Worm (Caenorhabditis elegans): ENCODE data around the gene C33C12.4.

DNA sequence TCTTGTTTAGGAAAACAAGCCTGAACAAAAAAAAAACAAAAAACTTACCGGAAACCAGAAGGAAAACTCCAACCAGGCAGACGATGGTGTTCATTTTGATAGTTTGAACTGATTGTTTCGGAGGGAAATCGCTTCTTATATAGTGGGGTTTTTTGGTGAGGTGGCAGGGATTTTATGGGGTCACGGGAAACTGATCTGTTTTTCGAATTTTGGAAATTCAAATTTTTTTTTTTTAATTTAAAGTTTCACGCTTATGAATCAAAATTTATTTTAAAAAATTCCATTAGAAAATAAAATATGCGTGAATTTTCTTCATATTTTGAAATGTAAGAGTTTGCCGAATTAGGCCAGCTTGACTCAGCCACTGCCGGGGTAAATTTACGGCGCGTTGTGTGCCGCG lies 9.1 kb upstream of the C33C12.4 start, which contains the start of gene C33C12.7:
- no peak for TF ChIP-seq ama-1 (optimal IDR thresholded peaks at IDR 0.05)
- TF ChIP-seq sma-9 (GFP tag; optimal IDR thresholded peaks at IDR 0.05): no peak
- TF ChIP-seq sma-9 (tag; optimal IDR thresholded peaks at IDR 0.05): no peak
- no peak for TF ChIP-seq lin-39 (tag; optimal IDR thresholded peaks at IDR 0.05)
- TF ChIP-seq nhr-12 (tag; optimal IDR thresholded peaks at IDR 0.05): no peak
- no peak for TF ChIP-seq nhr-129 (tag; optimal IDR thresholded peaks at IDR 0.05)
- no peak for TF ChIP-seq ztf-4 (tag; optimal IDR thresholded peaks at IDR 0.05)
- TF ChIP-seq unc-39 (tag; optimal IDR thresholded peaks at IDR 0.05): no peak
- no peak for TF ChIP-seq snpc-4 (tag; optimal IDR thresholded peaks at IDR 0.05)
- no peak for TF ChIP-seq egl-27 (tag; optimal IDR thresholded peaks at IDR 0.05)
- no peak for TF ChIP-seq peb-1 (tag; optimal IDR thresholded peaks at IDR 0.05)
